Fruit fly (Drosophila melanogaster) whole organism, embryonic: ENCODE results near the gene Prp5.

Source experiments
- B-H1 ChIP-seq: fragments of 200-800 bp; sonication (Bioruptor generic); IDR thresholded peaks from 3 replicates; pipeline ENCODE4 v1.3.6; 2022; ENCODE audit warnings: missing biosample characterization, missing genetic modification characterization
- B-H2 ChIP-seq: fragments of 200-800 bp; sonication (Bioruptor generic); optimal IDR thresholded peaks from 2 replicates; lab custom pipeline; 2018; ENCODE audit warnings: missing biosample characterization, mild to moderate bottlenecking, missing genetic modification characterization
- Blimp-1 ChIP-seq: fragments of 200-800 bp; sonication (Bioruptor generic); optimal IDR thresholded peaks from 3 replicates; lab custom pipeline; 2018; ENCODE audit warnings: missing biosample characterization, missing genetic modification characterization, mild to moderate bottlenecking, moderate library complexity, missing genetic modification reagents
- CG11696 ChIP-seq: fragments of 200-800 bp; sonication (Bioruptor generic); IDR thresholded peaks from 2 replicates; pipeline ENCODE4 v1.3.6; 2022; ENCODE audit warnings: missing biosample characterization, missing genetic modification characterization
- CG12299 ChIP-seq: fragments of 200-800 bp; sonication (Bioruptor generic); optimal IDR thresholded peaks from 2 replicates; lab custom pipeline; 2018; ENCODE audit warnings: missing biosample characterization, mild to moderate bottlenecking, missing genetic modification characterization
- CG12744 ChIP-seq: fragments of 200-800 bp; sonication (Bioruptor generic); optimal IDR thresholded peaks from 2 replicates; lab custom pipeline; 2016; ENCODE audit warnings: missing biosample characterization, missing genetic modification characterization
- CG13123 ChIP-seq: fragments of 200-800 bp; sonication (Bioruptor generic); optimal IDR thresholded peaks from 2 replicates; lab custom pipeline; 2016; ENCODE audit warnings: missing biosample characterization, missing genetic modification characterization
- CG15696 ChIP-seq: fragments of 200-800 bp; sonication (Bioruptor generic); optimal IDR thresholded peaks from 2 replicates; lab custom pipeline; 2019; ENCODE audit warnings: missing biosample characterization, mild to moderate bottlenecking, missing genetic modification characterization, moderate library complexity
- CG16815 ChIP-seq: fragments of 200-800 bp; sonication (Bioruptor generic); optimal IDR thresholded peaks from 3 replicates; lab custom pipeline; 2017; ENCODE audit warnings: missing biosample characterization, mild to moderate bottlenecking, missing genetic modification characterization
- CG1792 ChIP-seq: fragments of 200-800 bp; sonication (Bioruptor generic); optimal IDR thresholded peaks from 2 replicates; lab custom pipeline; 2016; ENCODE audit warnings: missing biosample characterization, missing genetic modification characterization
- CG18476 ChIP-seq: fragments of 200-800 bp; sonication (Bioruptor generic); optimal IDR thresholded peaks from 2 replicates; lab custom pipeline; 2016; ENCODE audit warnings: missing biosample characterization, mild to moderate bottlenecking, missing genetic modification characterization
- CG2678 ChIP-seq: fragments of 200-800 bp; sonication (Bioruptor generic); optimal IDR thresholded peaks from 3 replicates; lab custom pipeline; 2019; ENCODE audit warnings: missing biosample characterization, mild to moderate bottlenecking, missing genetic modification characterization, moderate library complexity
- CG32532 ChIP-seq: fragments of 200-800 bp; sonication (Bioruptor generic); IDR thresholded peaks from 2 replicates; pipeline ENCODE4 v1.3.6; 2022; ENCODE audit warnings: missing biosample characterization, missing genetic modification characterization
- CG33557 ChIP-seq: fragments of 200-800 bp; sonication (Bioruptor generic); optimal IDR thresholded peaks from 2 replicates; lab custom pipeline; 2019; ENCODE audit warnings: missing biosample characterization, mild to moderate bottlenecking, missing genetic modification characterization, moderate library complexity
- CG4282 ChIP-seq: fragments of 200-800 bp; sonication (Bioruptor generic); optimal IDR thresholded peaks from 2 replicates; lab custom pipeline; 2016; ENCODE audit warnings: missing biosample characterization, missing genetic modification characterization
- CG6175 ChIP-seq: fragments of 200-800 bp; sonication (Bioruptor generic); IDR thresholded peaks from 3 replicates; pipeline ENCODE4 v1.3.6; 2022; ENCODE audit warnings: missing biosample characterization, missing genetic modification characterization
- CG6254 ChIP-seq: fragments of 200-800 bp; sonication (Bioruptor generic); optimal IDR thresholded peaks from 3 replicates; lab custom pipeline; 2017; ENCODE audit warnings: mild to moderate bottlenecking, missing biosample characterization, missing genetic modification reagents, missing genetic modification characterization
- CG8388 ChIP-seq: fragments of 200-800 bp; sonication (Bioruptor generic); optimal IDR thresholded peaks from 2 replicates; lab custom pipeline; 2019; ENCODE audit warnings: missing biosample characterization, mild to moderate bottlenecking, missing genetic modification characterization, moderate library complexity
- CG9609 ChIP-seq: fragments of 200-800 bp; sonication (Bioruptor generic); optimal IDR thresholded peaks from 3 replicates; lab custom pipeline; 2016; ENCODE audit warnings: missing biosample characterization, missing genetic modification characterization
- Chrac-16 ChIP-seq: fragments of 200-800 bp; sonication (Bioruptor generic); optimal IDR thresholded peaks from 3 replicates; lab custom pipeline; 2016; ENCODE audit warnings: missing biosample characterization, missing genetic modification characterization
- D ChIP-seq, 2 experiments: fragments of 200-800 bp in 1 of 2; fragments of >200 bp in 1 of 2; sonication (Bioruptor generic) in 1 of 2; optimal IDR thresholded peaks; 2 replicates in 1 of 2; 3 replicates in 1 of 2; lab custom pipeline; 2017; ENCODE audit warnings: mild to moderate bottlenecking in 1 of 2, missing biosample characterization in 1 of 2, missing genetic modification characterization in 1 of 2, missing genetic modification reagents in 1 of 2
- Dbx ChIP-seq: fragments of 200-800 bp; sonication (Bioruptor generic); IDR thresholded peaks from 3 replicates; pipeline ENCODE4 v1.3.6; 2022; ENCODE audit warnings: missing biosample characterization, missing genetic modification characterization
- Dek ChIP-seq: fragments of 200-800 bp; sonication (Bioruptor generic); optimal IDR thresholded peaks from 3 replicates; lab custom pipeline; 2019; ENCODE audit warnings: missing biosample characterization, mild to moderate bottlenecking, missing genetic modification characterization, moderate library complexity
- Dref ChIP-seq: fragments of 200-800 bp; sonication (Bioruptor generic); IDR thresholded peaks from 2 replicates; pipeline ENCODE4 v1.3.6; 2022; ENCODE audit warnings: missing biosample characterization, missing genetic modification characterization
- E2f2 ChIP-seq: fragments of 200-800 bp; sonication (Bioruptor generic); IDR thresholded peaks from 2 replicates; pipeline ENCODE4 v1.3.6; 2022; ENCODE audit warnings: missing biosample characterization, missing genetic modification characterization
- Fer1 ChIP-seq: fragments of 200-800 bp; sonication (Bioruptor generic); optimal IDR thresholded peaks from 2 replicates; lab custom pipeline; 2017; ENCODE audit warnings: missing biosample characterization, mild to moderate bottlenecking, missing genetic modification characterization
- GATAe ChIP-seq: fragments of 200-800 bp; sonication (Bioruptor generic); conservative IDR thresholded peaks from 2 replicates; pipeline ENCODE4 v1.3.6; 2022; ENCODE audit warnings: missing biosample characterization, missing genetic modification characterization
- Hsf ChIP-seq: fragments of 200-800 bp; sonication (Bioruptor generic); optimal IDR thresholded peaks from 3 replicates; lab custom pipeline; 2016; ENCODE audit warnings: missing biosample characterization, missing genetic modification characterization
- Oli ChIP-seq: fragments of 200-800 bp; sonication (Bioruptor generic); optimal IDR thresholded peaks from 2 replicates; lab custom pipeline; 2018; ENCODE audit warnings: missing biosample characterization, mild to moderate bottlenecking, missing genetic modification characterization, moderate library complexity
- Spps ChIP-seq: fragments of 200-800 bp; sonication (Bioruptor generic); optimal IDR thresholded peaks from 2 replicates; lab custom pipeline; 2018; ENCODE audit warnings: missing biosample characterization, mild to moderate bottlenecking, missing genetic modification characterization
- Stat92E ChIP-seq, 3 experiments: fragments of >200 bp in 2 of 3; fragments of 200-800 bp in 1 of 3; sonication (Bioruptor generic) in 1 of 3; optimal IDR thresholded peaks; 2 replicates each; lab custom pipeline; 2017 to 2019; ENCODE audit warnings: missing biosample characterization in 3 of 3, missing genetic modification characterization in 3 of 3, mild to moderate bottlenecking in 1 of 3, moderate library complexity in 1 of 3
- Usf ChIP-seq: fragments of 200-800 bp; sonication (Bioruptor generic); optimal IDR thresholded peaks from 2 replicates; lab custom pipeline; 2017; ENCODE audit warnings: missing genotype, missing biosample characterization, missing genetic modification characterization
- bab2 ChIP-seq: fragments of 200-800 bp; sonication (Bioruptor generic); optimal IDR thresholded peaks from 2 replicates; lab custom pipeline; 2016; ENCODE audit warnings: missing biosample characterization, missing genetic modification characterization
- cad ChIP-seq: fragments of >200 bp; optimal IDR thresholded peaks from 2 replicates; lab custom pipeline; 2017; ENCODE audit warnings: missing biosample characterization, missing genetic modification characterization
- cas ChIP-seq: fragments of 200-800 bp; sonication (Bioruptor generic); IDR thresholded peaks from 2 replicates; pipeline ENCODE4 v1.3.6; 2022; ENCODE audit warnings: missing biosample characterization, missing genetic modification characterization
- caup ChIP-seq: fragments of 200-800 bp; sonication (Bioruptor generic); optimal IDR thresholded peaks from 3 replicates; lab custom pipeline; 2017; ENCODE audit warnings: missing biosample characterization, mild to moderate bottlenecking, missing genetic modification characterization, moderate library complexity; ENCODE audit not compliant: severe bottlenecking
- chinmo ChIP-seq: fragments of 200-800 bp; sonication (Bioruptor generic); IDR thresholded peaks from 4 replicates; pipeline ENCODE4 v1.3.6; 2022; ENCODE audit warnings: missing biosample characterization, missing genetic modification characterization; ENCODE audit not compliant: partially characterized antibody
- dm ChIP-seq: fragments of 200-800 bp; sonication (Bioruptor generic); optimal IDR thresholded peaks from 3 replicates; lab custom pipeline; 2016; ENCODE audit warnings: missing biosample characterization, missing genetic modification characterization
- hb ChIP-seq: fragments of 200-800 bp; sonication (Bioruptor generic); IDR thresholded peaks from 3 replicates; pipeline ENCODE4 v1.3.6; 2022; ENCODE audit warnings: missing biosample characterization, missing genetic modification characterization; ENCODE audit not compliant: partially characterized antibody
- ken ChIP-seq: fragments of 200-800 bp; sonication (Bioruptor generic); IDR thresholded peaks from 3 replicates; pipeline ENCODE4 v1.3.6; 2022; ENCODE audit warnings: missing biosample characterization, missing genetic modification characterization
- nerfin-1 ChIP-seq: fragments of 200-800 bp; sonication (Bioruptor generic); optimal IDR thresholded peaks from 3 replicates; lab custom pipeline; 2019; ENCODE audit warnings: missing biosample characterization, mild to moderate bottlenecking, missing genetic modification characterization, moderate library complexity
- onecut ChIP-seq: fragments of 200-800 bp; sonication (Bioruptor generic); IDR thresholded peaks from 2 replicates; pipeline ENCODE4 v1.3.6; 2022; ENCODE audit warnings: missing biosample characterization, missing genetic modification characterization
- pfk ChIP-seq: fragments of 200-800 bp; sonication (Bioruptor generic); optimal IDR thresholded peaks from 2 replicates; lab custom pipeline; 2018; ENCODE audit warnings: missing biosample characterization, mild to moderate bottlenecking, missing genetic modification characterization, moderate library complexity
- pum ChIP-seq: fragments of 200-800 bp; sonication (Bioruptor generic); optimal IDR thresholded peaks from 2 replicates; lab custom pipeline; 2016; ENCODE audit warnings: missing biosample characterization, missing genetic modification characterization
- shn ChIP-seq: fragments of 200-800 bp; sonication (Bioruptor generic); optimal IDR thresholded peaks from 3 replicates; lab custom pipeline; 2016; ENCODE audit warnings: missing biosample characterization, missing genetic modification characterization
- tap ChIP-seq: fragments of 200-800 bp; optimal IDR thresholded peaks from 3 replicates; lab custom pipeline; 2019; ENCODE audit warnings: missing biosample characterization, mild to moderate bottlenecking, missing genetic modification characterization, moderate library complexity
- tx ChIP-seq: fragments of 200-800 bp; sonication (Bioruptor generic); optimal IDR thresholded peaks from 2 replicates; lab custom pipeline; 2016; ENCODE audit warnings: missing biosample characterization, missing genetic modification characterization
- zen2 ChIP-seq: fragments of 200-800 bp; sonication (Bioruptor generic); IDR thresholded peaks from 3 replicates; pipeline ENCODE4 v1.3.6; 2022; ENCODE audit warnings: missing biosample characterization, missing genetic modification characterization; ENCODE audit not compliant: partially characterized antibody

The Prp5 gene

DNA sequence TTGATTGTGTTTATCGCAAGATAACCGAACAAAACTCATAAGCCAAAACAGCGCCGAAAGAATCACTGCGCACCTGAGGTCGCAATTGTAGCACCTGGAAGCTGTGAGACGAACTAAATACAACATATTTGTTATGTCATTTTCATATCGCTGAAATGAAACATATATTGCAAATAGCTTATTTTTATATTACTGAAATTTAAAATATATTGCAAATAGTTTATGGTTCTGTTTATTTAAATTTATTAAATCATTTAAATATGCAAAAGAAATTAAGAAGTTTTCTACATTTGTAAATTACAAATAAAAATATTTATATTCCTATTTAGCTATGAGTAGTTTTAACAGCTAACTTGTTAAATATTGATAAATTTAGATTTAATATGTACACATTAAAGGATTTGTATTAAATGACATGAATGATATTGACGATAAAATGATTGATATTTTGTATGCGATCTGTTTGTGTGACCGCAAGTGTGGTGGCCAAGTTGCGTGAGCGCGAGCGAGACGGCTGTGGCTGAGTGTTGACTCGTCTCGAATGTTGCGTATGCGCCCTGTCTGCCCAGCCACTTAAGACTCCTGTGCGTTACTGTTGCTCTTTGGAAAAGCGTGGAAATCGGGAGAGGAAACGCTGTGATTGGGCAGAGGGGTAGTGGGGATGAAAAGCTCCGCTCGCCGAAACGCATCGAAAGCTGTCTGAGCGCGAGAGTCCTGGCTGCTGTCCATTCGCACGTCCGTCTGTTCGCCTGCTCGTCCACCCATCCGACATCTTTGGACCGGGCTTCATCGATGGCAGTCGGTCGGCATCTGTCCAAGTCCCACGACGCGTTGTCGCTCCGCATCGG lies 47.8 kb upstream of the Prp5 start, which contains the start of gene gce (continued):
- TF ChIP-seq ken (no peak), Fer1 (peak; percentile 38), CG18476 (GFP tag; lab: Kevin White, UChicago) (no peak), Hsf (no peak), cad (GFP tag; lab: Kevin White, UChicago) (no peak), CG8388 (GFP tag; lab: Kevin White, UChicago) (peak; percentile 18), Usf (GFP tag; lab: Kevin White, UChicago) (no peak), pfk (GFP tag; lab: Kevin White, UChicago) (no peak), CG9609 (GFP tag; lab: Kevin White, UChicago) (no peak), CG4282 (GFP tag; lab: Kevin White, UChicago) (no peak), Dref (GFP tag; lab: Robert Waterston, UW) (no peak), cas (GFP tag; lab: Robert Waterston, UW) (no peak), CG6254 (GFP tag; lab: Kevin White, UChicago) (no peak), CG13123 (GFP tag; lab: Kevin White, UChicago) (no peak), caup (peak; percentile 31), dm (GFP tag; lab: Kevin White, UChicago) (no peak), chinmo (0 out of 4 replicates have a peak, but pooled peaks have one; percentile 44), Spps (no peak), CG2678 (peak; percentile 87), CG12299 (no peak), Dek (tag; lab: Kevin White, UChicago) (peak; percentile 38), B-H1 (GFP tag; lab: Robert Waterston, UW) (peak; percentile 13; the same call in 1 of the 3 replicates), Oli (tag; lab: Kevin White, UChicago) (peak; percentile 59), nerfin-1 (tag; lab: Kevin White, UChicago) (no peak), CG33557 (GFP tag; lab: Kevin White, UChicago) (no peak), Chrac-16 (peak; percentile 5), D (optimal IDR thresholded peaks at IDR 0.05; lab: Kevin White, UChicago) (no peak), D (GFP tag; optimal IDR thresholded peaks at IDR 0.05; lab: Kevin White, UChicago) (no peak), Dbx (no peak), shn (no peak), CG15696 (no peak), CG6175 (GFP tag; lab: Robert Waterston, UW) (no peak), pum (GFP tag; lab: Kevin White, UChicago) (no peak), zen2 (GFP tag; lab: Robert Waterston, UW) (no peak), CG1792 (no peak), GATAe (no peak), Stat92E (GFP tag; optimal IDR thresholded peaks at IDR 0.05; lab: Kevin White, UChicago) (no peak), CG11696 (GFP tag; lab: Robert Waterston, UW) (peak; percentile 71), hb (GFP tag; lab: Robert Waterston, UW) (no peak), tx (GFP tag; lab: Kevin White, UChicago) (no peak), bab2 (GFP tag; lab: Kevin White, UChicago) (no peak), E2f2 (GFP tag; lab: Robert Waterston, UW) (peak; percentile 13; the same call in 1 of the 2 replicates), onecut (GFP tag; lab: Robert Waterston, UW) (no peak; the same call in 1 of the 2 replicates), CG12744 (GFP tag; lab: Kevin White, UChicago) (no peak), CG16815 (no peak), tap (tag; lab: Kevin White, UChicago) (peak; percentile 16), B-H2 (GFP tag; lab: Kevin White, UChicago) (peak; percentile 10), Blimp-1 (GFP tag; lab: Kevin White, UChicago) (peak; percentile 2), CG32532 (GFP tag; lab: Robert Waterston, UW) (peak; percentile 36)
